Worm (Caenorhabditis elegans) whole organism, late embryonic: ENCODE results near the gene Y110A2AL.4.

ENCODE experiments used
- K02D7.2 ChIP-seq: sonication (generic microtip); optimal IDR thresholded peaks from 2 replicates; lab custom pipeline; 2017; ENCODE audit warnings: mild to moderate bottlenecking, missing genetic modification characterization, missing compliant biosample characterization
- ceh-19 ChIP-seq: fragments of 200-800 bp; sonication (Bioruptor generic); optimal IDR thresholded peaks from 2 replicates; lab custom pipeline; 2018; ENCODE audit warnings: mild to moderate bottlenecking, missing genetic modification characterization, missing compliant biosample characterization
- dve-1 ChIP-seq: sonication (generic microtip); optimal IDR thresholded peaks from 2 replicates; lab custom pipeline; 2017; ENCODE audit warnings: antibody characterized with exemption, mild to moderate bottlenecking, missing genetic modification characterization, missing compliant biosample characterization
- fkh-10 ChIP-seq: fragments of 150-350 bp; optimal IDR thresholded peaks from 2 replicates; lab custom pipeline; 2014; ENCODE audit warnings: missing biosample characterization, missing genetic modification reagents, missing genetic modification characterization
- fkh-6 ChIP-seq: sonication (generic microtip); optimal IDR thresholded peaks from 2 replicates; lab custom pipeline; 2016; ENCODE audit warnings: missing genetic modification characterization, missing compliant biosample characterization
- madf-2 ChIP-seq: sonication (generic microtip); optimal IDR thresholded peaks from 2 replicates; lab custom pipeline; 2017; ENCODE audit warnings: missing genetic modification characterization, missing compliant biosample characterization
- pat-9 ChIP-seq: fragments of 200-800 bp; sonication (Bioruptor generic); optimal IDR thresholded peaks from 2 replicates; lab custom pipeline; 2018; ENCODE audit warnings: mild to moderate bottlenecking, missing genetic modification characterization, moderate library complexity, missing compliant biosample characterization
- pqm-1 ChIP-seq: sonication (generic microtip); optimal IDR thresholded peaks from 2 replicates; lab custom pipeline; 2016; ENCODE audit warnings: missing genetic modification characterization, missing compliant biosample characterization

- no peak for TF ChIP-seq K02D7.2 (tag; lab: Kevin White, UChicago)
- TF ChIP-seq fkh-10 (GFP tag; lab: Kevin White, UChicago): no peak
- no peak for TF ChIP-seq dve-1 (tag; lab: Kevin White, UChicago)
- TF ChIP-seq ceh-19 (GFP tag; lab: Kevin White, UChicago): no peak
- no peak for TF ChIP-seq pqm-1 (tag; lab: Kevin White, UChicago)
- no peak for TF ChIP-seq fkh-6 (tag; lab: Kevin White, UChicago)
- no peak for TF ChIP-seq pat-9 (tag; lab: Kevin White, UChicago)
- TF ChIP-seq madf-2 (tag; lab: Kevin White, UChicago): no peak
Measured at ce11 chrII:2843088-2843487, 4.0 kb downstream of the Y110A2AL.4 start, which contains the start of gene Y110A2AL.7.
